Worm (Caenorhabditis elegans) whole organism, mixed stage, embryonic: ENCODE results near the gene klp-3.

ENCODE experiments used
- elt-3 ChIP-seq: fragments of 150-350 bp; optimal IDR thresholded peaks from 2 replicates; lab custom pipeline; 2014; ENCODE audit warnings: missing biosample characterization, missing genetic modification characterization
- nhr-12 ChIP-seq: fragments of 150-350 bp; optimal IDR thresholded peaks from 2 replicates; lab custom pipeline; 2014; ENCODE audit warnings: missing biosample characterization, missing genetic modification characterization
- snpc-4 ChIP-seq: fragments of 150-350 bp; optimal IDR thresholded peaks from 2 replicates; lab custom pipeline; 2014; ENCODE audit warnings: missing biosample characterization, missing genetic modification characterization
- ztf-11 ChIP-seq: fragments of 150-350 bp; optimal IDR thresholded peaks from 2 replicates; lab custom pipeline; 2014; ENCODE audit warnings: missing biosample characterization, missing genetic modification characterization

- TF ChIP-seq nhr-12 (tag; lab: Kevin White, UChicago) (no peak), ztf-11 (tag; lab: Kevin White, UChicago) (no peak), snpc-4 (tag; lab: Kevin White, UChicago) (no peak), elt-3 (tag; lab: Kevin White, UChicago) (no peak)
Measured at ce11 chrII:7794222-7794621, 47.9 kb upstream of the klp-3 start, which contains the start of gene glr-4.
